Fruit fly (Drosophila melanogaster): ENCODE results near the gene CG31550.

CG31550 gene

dm6 chr3R:5483488-5484109 is 1.7 kb upstream of the CG31550 start, which contains the start of gene ksr:
ksr (minus strand) TSS chr3R:5483906.
- TF ChIP-seq CG8478 (optimal IDR thresholded peaks at IDR 0.05) (no peak), pan (optimal IDR thresholded peaks at IDR 0.05) (no peak), psq (optimal IDR thresholded peaks at IDR 0.05) (no peak), usp (GFP tag; optimal IDR thresholded peaks at IDR 0.05) (no peak), Dll (optimal IDR thresholded peaks at IDR 0.05) (no peak), EcR (GFP tag; optimal IDR thresholded peaks at IDR 0.05) (no peak)

dm6 chr3R:5497600-5497999 is 12.3 kb downstream of the CG31550 start:
- TF ChIP-seq EcR (GFP tag; optimal IDR thresholded peaks at IDR 0.05) = no peak
- TF ChIP-seq psq (optimal IDR thresholded peaks at IDR 0.05) = no peak
- no peak for TF ChIP-seq usp (GFP tag; optimal IDR thresholded peaks at IDR 0.05)
- no peak for TF ChIP-seq Dll (optimal IDR thresholded peaks at IDR 0.05)
- TF ChIP-seq pan (optimal IDR thresholded peaks at IDR 0.05) = no peak
- no peak for TF ChIP-seq CG8478 (optimal IDR thresholded peaks at IDR 0.05)

dm6 chr3R:5502646-5503045 is 17.3 kb downstream of the CG31550 start, which contains the start of gene NKCC:
NKCC (minus strand) TSS chr3R:5502702.
- no peak for TF ChIP-seq pan (optimal IDR thresholded peaks at IDR 0.05)
- no peak for TF ChIP-seq Dll (optimal IDR thresholded peaks at IDR 0.05)
- TF ChIP-seq usp (GFP tag; optimal IDR thresholded peaks at IDR 0.05) = no peak
- no peak for TF ChIP-seq EcR (GFP tag; optimal IDR thresholded peaks at IDR 0.05)
- TF ChIP-seq psq (optimal IDR thresholded peaks at IDR 0.05) = no peak
- no peak for TF ChIP-seq CG8478 (optimal IDR thresholded peaks at IDR 0.05)

dm6 chr3R:5503789-5504387 is 18.5 kb downstream of the CG31550 start:
- TF ChIP-seq CG8478 (optimal IDR thresholded peaks at IDR 0.05) (no peak), EcR (GFP tag; optimal IDR thresholded peaks at IDR 0.05) (no peak), psq (optimal IDR thresholded peaks at IDR 0.05) (no peak), usp (GFP tag; optimal IDR thresholded peaks at IDR 0.05) (no peak), Dll (optimal IDR thresholded peaks at IDR 0.05) (no peak), pan (optimal IDR thresholded peaks at IDR 0.05) (no peak)

- TF ChIP-seq psq (optimal IDR thresholded peaks at IDR 0.05) (no peak), CG8478 (optimal IDR thresholded peaks at IDR 0.05) (no peak), usp (GFP tag; optimal IDR thresholded peaks at IDR 0.05) (no peak), pan (optimal IDR thresholded peaks at IDR 0.05) (no peak), EcR (GFP tag; optimal IDR thresholded peaks at IDR 0.05) (no peak), Dll (optimal IDR thresholded peaks at IDR 0.05) (no peak)
These were observed 29.4 kb downstream of the CG31550 start for dm6 chr3R:5514759-5515158.

DNA sequence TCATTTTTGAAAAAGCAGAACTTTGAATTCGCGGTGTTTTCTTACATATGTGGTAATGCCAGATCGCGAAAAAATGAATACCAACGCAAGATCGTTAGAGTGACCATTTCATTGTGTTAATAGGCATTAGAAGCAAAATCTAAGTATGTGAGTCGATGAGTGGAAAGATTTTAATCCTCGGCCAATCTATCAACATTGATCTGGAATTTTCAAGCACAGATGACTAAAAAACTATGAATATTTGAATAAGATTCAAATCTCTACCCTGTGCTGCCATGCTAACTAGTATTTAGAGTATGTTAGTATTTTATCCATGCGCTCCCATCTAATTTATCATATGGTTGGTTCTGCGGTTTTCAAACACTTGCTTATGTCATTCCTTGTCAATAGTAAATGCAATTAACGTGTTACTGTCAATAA is 31.2 kb downstream of the CG31550 start:
- TF ChIP-seq Dll (optimal IDR thresholded peaks at IDR 0.05) (no peak), CG8478 (optimal IDR thresholded peaks at IDR 0.05) (no peak), usp (GFP tag; optimal IDR thresholded peaks at IDR 0.05) (no peak), psq (optimal IDR thresholded peaks at IDR 0.05) (no peak), EcR (GFP tag; optimal IDR thresholded peaks at IDR 0.05) (no peak), pan (optimal IDR thresholded peaks at IDR 0.05) (no peak)

DNA sequence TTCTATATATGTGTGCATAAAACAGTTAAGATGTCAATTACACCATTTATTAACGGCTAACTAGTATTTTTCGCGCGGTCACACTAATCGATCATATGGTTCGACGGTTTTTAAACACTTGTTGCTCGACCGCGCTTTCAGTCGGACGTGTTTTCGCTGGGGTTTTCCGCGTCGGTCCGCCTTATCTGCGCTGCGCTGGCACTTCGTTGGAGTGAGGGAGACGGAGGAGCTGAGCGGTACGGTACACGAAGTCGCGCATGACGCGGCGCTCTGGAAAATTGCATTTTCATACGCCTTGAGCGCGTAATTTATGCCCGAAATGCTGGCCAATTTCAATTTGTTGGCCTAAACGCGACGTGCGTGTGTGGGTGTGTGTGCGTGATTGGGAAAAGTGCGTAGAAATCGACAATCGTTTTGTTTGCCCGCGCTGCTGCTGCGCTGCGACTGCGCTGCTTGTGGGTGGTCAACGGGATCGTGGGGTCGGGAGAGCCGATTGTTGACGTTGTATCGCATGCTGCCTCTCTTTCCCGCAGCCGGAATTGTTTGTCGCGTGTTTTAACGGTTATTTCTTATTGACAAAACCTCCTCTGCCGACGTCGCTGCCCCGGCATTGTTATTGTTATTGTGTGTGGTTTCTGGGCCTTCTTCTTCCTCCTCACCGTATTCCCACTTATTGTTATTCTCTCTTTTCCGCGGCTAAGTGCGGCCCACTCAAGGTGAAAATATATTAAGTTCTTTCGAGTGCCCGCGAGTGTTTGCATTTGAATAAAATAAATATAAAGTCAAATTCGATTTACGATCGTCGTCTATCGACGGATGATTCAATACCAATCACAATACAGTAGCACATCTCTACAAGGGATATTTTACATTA is 31.9 kb downstream of the CG31550 start, which contains the start of gene Itpr:
Gene Itpr, plus strand, starts transcription at position 116 of the 874 bp plus-strand sequence.
- TF ChIP-seq Dll (optimal IDR thresholded peaks at IDR 0.05) = peak; percentile 33
- TF ChIP-seq psq (optimal IDR thresholded peaks at IDR 0.05) = no peak
- TF ChIP-seq CG8478 (optimal IDR thresholded peaks at IDR 0.05) = peak; percentile 14

DNA sequence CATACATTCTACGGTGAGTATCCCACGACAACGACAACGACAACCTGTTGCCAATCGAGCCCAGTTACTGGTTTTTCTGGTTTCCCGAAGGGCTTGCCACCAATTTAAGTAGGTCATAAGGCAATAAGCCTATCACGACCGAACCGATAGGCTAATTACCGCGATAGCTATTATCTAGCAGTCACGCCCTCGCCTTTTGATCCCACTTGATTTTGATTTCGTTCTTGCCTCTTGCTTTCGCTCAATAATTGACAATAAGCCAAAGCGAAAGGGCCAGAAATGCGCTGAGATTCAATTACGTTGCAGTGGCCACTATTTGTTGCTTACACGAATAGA is 32.5 kb downstream of the CG31550 start:
- no peak for TF ChIP-seq pan (optimal IDR thresholded peaks at IDR 0.05)
- TF ChIP-seq usp (GFP tag; optimal IDR thresholded peaks at IDR 0.05) = no peak
- TF ChIP-seq CG8478 (optimal IDR thresholded peaks at IDR 0.05) = no peak
- no peak for TF ChIP-seq psq (optimal IDR thresholded peaks at IDR 0.05)
- no peak for TF ChIP-seq Dll (optimal IDR thresholded peaks at IDR 0.05)
- peak in 1 of 2 experiments; percentile 14 for TF ChIP-seq EcR (GFP tag; optimal IDR thresholded peaks at IDR 0.05)

dm6 chr3R:5518627-5519026 is 33.3 kb downstream of the CG31550 start:
- TF ChIP-seq Dll (optimal IDR thresholded peaks at IDR 0.05) = no peak
- no peak for TF ChIP-seq usp (GFP tag; optimal IDR thresholded peaks at IDR 0.05)
- no peak for TF ChIP-seq CG8478 (optimal IDR thresholded peaks at IDR 0.05)

DNA sequence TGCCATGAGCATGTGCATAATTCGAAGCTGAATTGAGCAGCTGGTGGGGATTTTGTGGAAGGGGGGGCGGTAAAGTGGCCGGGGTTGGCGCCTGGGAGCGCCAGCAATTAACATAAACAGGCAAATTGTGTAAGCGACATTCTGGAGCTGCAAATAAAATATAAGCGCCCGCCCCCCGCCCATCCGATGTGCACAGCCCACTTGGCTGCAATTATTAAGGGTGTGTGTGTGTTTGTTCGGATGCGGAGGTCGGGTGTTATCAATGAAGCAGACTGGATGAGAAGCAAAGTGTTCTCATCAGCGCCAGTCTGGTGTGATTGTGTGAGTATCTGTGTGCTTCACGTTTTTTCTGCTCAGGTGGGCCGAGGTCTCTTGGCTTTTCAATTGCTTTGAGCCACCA is 34.4 kb downstream of the CG31550 start:
- no peak for TF ChIP-seq psq (optimal IDR thresholded peaks at IDR 0.05)
- TF ChIP-seq Dll (optimal IDR thresholded peaks at IDR 0.05) = no peak
- no peak for TF ChIP-seq usp (GFP tag; optimal IDR thresholded peaks at IDR 0.05)
- TF ChIP-seq EcR (GFP tag; optimal IDR thresholded peaks at IDR 0.05) = no peak
- TF ChIP-seq pan (optimal IDR thresholded peaks at IDR 0.05) = no peak

dm6 chr3R:5520566-5520965 is 35.2 kb downstream of the CG31550 start:
- TF ChIP-seq usp (GFP tag; optimal IDR thresholded peaks at IDR 0.05) (no peak), pan (optimal IDR thresholded peaks at IDR 0.05) (no peak), EcR (GFP tag; optimal IDR thresholded peaks at IDR 0.05) (no peak), psq (optimal IDR thresholded peaks at IDR 0.05) (no peak), CG8478 (optimal IDR thresholded peaks at IDR 0.05) (no peak), Dll (optimal IDR thresholded peaks at IDR 0.05) (no peak)

- TF ChIP-seq usp (GFP tag; optimal IDR thresholded peaks at IDR 0.05) (no peak), psq (optimal IDR thresholded peaks at IDR 0.05) (no peak), pan (optimal IDR thresholded peaks at IDR 0.05) (no peak), Dll (optimal IDR thresholded peaks at IDR 0.05) (no peak), EcR (GFP tag; optimal IDR thresholded peaks at IDR 0.05) (no peak)
These were observed 37.8 kb downstream of the CG31550 start, which contains the start of the genes CG43845 and Nmdar1 for dm6 chr3R:5523070-5523637. CG43845 (minus strand) TSS chr3R:5523120. Nmdar1 (minus strand) TSS chr3R:5523328.

All from whole organism.